Worm (Caenorhabditis elegans): ENCODE results near the gene C10E2.1.

DNA sequence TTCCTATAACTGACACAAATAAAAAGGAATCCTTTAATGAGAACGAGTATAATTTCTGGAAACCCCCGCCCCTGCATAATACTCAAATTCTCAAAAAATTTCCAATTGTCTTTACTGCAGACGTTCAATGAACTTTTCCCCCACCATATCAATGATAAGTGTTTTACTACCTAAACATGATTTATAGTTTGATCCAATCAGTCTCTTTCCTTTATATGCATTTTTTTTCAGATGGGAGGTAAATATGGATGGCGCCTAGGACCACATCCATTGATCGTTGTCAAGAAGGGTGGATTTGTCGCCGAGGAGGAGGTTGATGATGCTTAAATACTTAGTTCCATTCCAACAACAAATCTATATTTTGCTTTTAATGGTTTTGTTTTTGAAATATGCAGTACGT, 24.5 kb downstream of the C10E2.1 start:
- no peak for TF ChIP-seq him-1 (tag; optimal IDR thresholded peaks at IDR 0.05)
- TF ChIP-seq W03F9.2 (tag; optimal IDR thresholded peaks at IDR 0.05): no peak
